Worm (Caenorhabditis elegans): ENCODE results near the gene F31D5.1.

F31D5.1 gene

ce11 chrII:4228112-4228770 lies 9.1 kb downstream of the F31D5.1 start (continued):
- TF ChIP-seq tbx-9 (tag; optimal IDR thresholded peaks at IDR 0.05; ENCODE audit: borderline replicate concordance) (no peak), aptf-3 (GFP tag; IDR thresholded peaks at IDR 0.05) (0 out of 2 replicates have a peak, but pooled peaks have one; percentile 25), sea-2 (GFP tag; IDR thresholded peaks at IDR 0.05) (no peak), ztf-6 (GFP tag; IDR thresholded peaks at IDR 0.05) (no peak), dpl-1 (GFP tag; optimal IDR thresholded peaks at IDR 0.05) (no peak), F57C9.4 (tag; optimal IDR thresholded peaks at IDR 0.05) (no peak), akir-1 (GFP tag; optimal IDR thresholded peaks at IDR 0.05) (no peak), ztf-26 (tag; optimal IDR thresholded peaks at IDR 0.05) (no peak), nfyb-1 (GFP tag; IDR thresholded peaks at IDR 0.05) (0 out of 2 replicates have a peak, but pooled peaks have one; percentile 35), bed-1 (GFP tag; IDR thresholded peaks at IDR 0.05) (no peak), attf-6 (GFP tag; IDR thresholded peaks at IDR 0.05) (no peak), B0336.3 (GFP tag; IDR thresholded peaks at IDR 0.05) (peak; percentile 77), madf-6 (GFP tag; IDR thresholded peaks at IDR 0.05) (peak; percentile 66), hmg-1.2 (GFP tag; IDR thresholded peaks at IDR 0.05) (0 out of 2 replicates have a peak, but pooled peaks have one; percentile 24), F37B4.10 (GFP tag; IDR thresholded peaks at IDR 0.05) (no peak), attf-5 (GFP tag; optimal IDR thresholded peaks at IDR 0.05) (no peak), F55B11.4 (tag; optimal IDR thresholded peaks at IDR 0.05; ENCODE audit: borderline replicate concordance, insufficient read depth) (no peak), gei-17 (GFP tag; optimal IDR thresholded peaks at IDR 0.05) (no peak), aptf-2 (GFP tag; conservative IDR thresholded peaks at IDR 0.05) (no peak), F22D6.2 (tag; optimal IDR thresholded peaks at IDR 0.05) (no peak), ama-1 (optimal IDR thresholded peaks at IDR 0.05) (no peak), ama-1 (GFP tag; optimal IDR thresholded peaks at IDR 0.05) (no peak), attf-3 (GFP tag; conservative IDR thresholded peaks at IDR 0.05) (no peak), tbp1 (GFP tag; optimal IDR thresholded peaks at IDR 0.05) (peak; percentile 21), nhr-80 (tag; optimal IDR thresholded peaks at IDR 0.05) (no peak), C17E4.6 (GFP tag; IDR thresholded peaks at IDR 0.05) (no peak), madf-8 (GFP tag; conservative IDR thresholded peaks at IDR 0.05) (no peak), tlf-1 (GFP tag; optimal IDR thresholded peaks at IDR 0.05) (no peak), Y95B8A.8 (GFP tag; IDR thresholded peaks at IDR 0.05) (no peak), hsf-1 (GFP tag; IDR thresholded peaks at IDR 0.05) (peak; percentile 49; the same call in 1 of the 2 replicates), B0035.1 (tag; optimal IDR thresholded peaks at IDR 0.05) (no peak), him-1 (tag; optimal IDR thresholded peaks at IDR 0.05) (no peak), cebp-2 (GFP tag; IDR thresholded peaks at IDR 0.05) (peak; percentile 91), sdz-38 (tag; optimal IDR thresholded peaks at IDR 0.05) (no peak), nfya-2 (GFP tag; IDR thresholded peaks at IDR 0.05) (no peak), lir-1 (GFP tag; conservative IDR thresholded peaks at IDR 0.05) (no peak), Y53G8AR.9 (GFP tag; conservative IDR thresholded peaks at IDR 0.05) (no peak), bed-2 (GFP tag; IDR thresholded peaks at IDR 0.05) (no peak), madf-10 (tag; optimal IDR thresholded peaks at IDR 0.05) (no peak), Y79H2A.3 (GFP tag; conservative IDR thresholded peaks at IDR 0.05) (no peak), D2030.7 (GFP tag; IDR thresholded peaks at IDR 0.05) (no peak), unc-130 (GFP tag; optimal IDR thresholded peaks at IDR 0.05) (no peak), T26A5.8 (tag; optimal IDR thresholded peaks at IDR 0.05) (no peak), ekl-4 (GFP tag; IDR thresholded peaks at IDR 0.05) (no peak; the same call in 1 of the 2 replicates), die-1 (tag; optimal IDR thresholded peaks at IDR 0.05) (no peak), hlh-26 (GFP tag; conservative IDR thresholded peaks at IDR 0.05) (no peak), F39B2.1 (GFP tag; IDR thresholded peaks at IDR 0.05) (0 out of 2 replicates have a peak, but pooled peaks have one; percentile 30), mxl-1 (tag; optimal IDR thresholded peaks at IDR 0.05) (peak; percentile 5), ztf-3 (GFP tag; optimal IDR thresholded peaks at IDR 0.05) (no peak), F23B12.7 (tag; optimal IDR thresholded peaks at IDR 0.05; ENCODE audit: insufficient read depth) (no peak)

Measured in whole organism, young adult.